Worm (Caenorhabditis elegans): ENCODE data around the gene nlp-57.

nlp-57 gene

ce11 chrX:11305773-11306172 lies 11.1 kb upstream of the nlp-57 start, which contains the start of gene F08G12.1:
Gene F08G12.1 (minus strand): TSS chrX:11305873.
- TF ChIP-seq unc-39 (tag; optimal IDR thresholded peaks at IDR 0.05) (no peak), ZK546.5 (tag; optimal IDR thresholded peaks at IDR 0.05) (no peak), ztf-4 (tag; optimal IDR thresholded peaks at IDR 0.05) (no peak), hmg-11 (tag; optimal IDR thresholded peaks at IDR 0.05) (no peak), lin-39 (tag; optimal IDR thresholded peaks at IDR 0.05) (no peak), eor-1 (tag; optimal IDR thresholded peaks at IDR 0.05) (no peak), jun-1 (tag; optimal IDR thresholded peaks at IDR 0.05) (no peak), tbx-2 (tag; optimal IDR thresholded peaks at IDR 0.05) (no peak), egl-5 (tag; optimal IDR thresholded peaks at IDR 0.05) (no peak), nhr-28 (tag; optimal IDR thresholded peaks at IDR 0.05) (no peak), nhr-77 (tag; optimal IDR thresholded peaks at IDR 0.05) (no peak)

- no peak for TF ChIP-seq pqm-1 (tag; optimal IDR thresholded peaks at IDR 0.05)
- TF ChIP-seq aly-2 (tag; optimal IDR thresholded peaks at IDR 0.05) = no peak
- no peak for TF ChIP-seq nhr-237 (tag; optimal IDR thresholded peaks at IDR 0.05)
- no peak for TF ChIP-seq skn-1 (tag; optimal IDR thresholded peaks at IDR 0.05)
- no peak for TF ChIP-seq unc-62 (GFP tag; optimal IDR thresholded peaks at IDR 0.05)
- no peak for TF ChIP-seq daf-12 (tag; optimal IDR thresholded peaks at IDR 0.05)
Measured at ce11 chrX:11307056-11307455, 9.8 kb upstream of the nlp-57 start, which contains the start of gene vhl-1. Gene vhl-1 (plus strand): TSS chrX:11307356.

- peak; percentile 0 for TF ChIP-seq egl-5 (tag; optimal IDR thresholded peaks at IDR 0.05)
- peak; percentile 57 for TF ChIP-seq pha-4 (tag; optimal IDR thresholded peaks at IDR 0.05)
- TF ChIP-seq ceh-82 (tag; optimal IDR thresholded peaks at IDR 0.05) = no peak
- peak; percentile 10 for TF ChIP-seq pqm-1 (tag; optimal IDR thresholded peaks at IDR 0.05)
Measured at ce11 chrX:11310285-11310838, 6.5 kb upstream of the nlp-57 start, which contains the start of gene F08G12.5. Gene F08G12.5 (minus strand): TSS chrX:11310285.

- TF ChIP-seq ama-1 (optimal IDR thresholded peaks at IDR 0.05) = no peak
- TF ChIP-seq nhr-25 (tag; optimal IDR thresholded peaks at IDR 0.05) = no peak
- TF ChIP-seq lsy-12 (tag; optimal IDR thresholded peaks at IDR 0.05) = no peak
- no peak for TF ChIP-seq mdl-1 (tag; optimal IDR thresholded peaks at IDR 0.05)
- TF ChIP-seq eor-1 (tag; optimal IDR thresholded peaks at IDR 0.05) = no peak
- no peak for TF ChIP-seq ceh-28 (tag; optimal IDR thresholded peaks at IDR 0.05)
- TF ChIP-seq ceh-82 (tag; optimal IDR thresholded peaks at IDR 0.05) = no peak
- no peak for TF ChIP-seq fos-1 (tag; optimal IDR thresholded peaks at IDR 0.05)
- no peak for TF ChIP-seq hmg-11 (tag; optimal IDR thresholded peaks at IDR 0.05)
- no peak for TF ChIP-seq nhr-76 (tag; optimal IDR thresholded peaks at IDR 0.05)
Measured at ce11 chrX:11315392-11315791, 1.5 kb upstream of the nlp-57 start, which contains the start of gene F08G12.11. Gene F08G12.11 (minus strand): TSS chrX:11315572.

ce11 chrX:11317939-11318338 lies 1.1 kb downstream of the nlp-57 start, which contains the start of gene hizr-1:
Gene hizr-1 (plus strand): TSS chrX:11318278.
- no peak for TF ChIP-seq unc-62 (GFP tag; optimal IDR thresholded peaks at IDR 0.05)
- peak; percentile 69 for TF ChIP-seq elt-2 (tag; optimal IDR thresholded peaks at IDR 0.05)
- no peak for TF ChIP-seq zag-1 (tag; optimal IDR thresholded peaks at IDR 0.05)
- TF ChIP-seq nfya-1 (tag; optimal IDR thresholded peaks at IDR 0.05; ENCODE audit: insufficient read depth) = no peak
- TF ChIP-seq mdl-1 (tag; optimal IDR thresholded peaks at IDR 0.05) = no peak
- no peak for TF ChIP-seq lin-15B (tag; optimal IDR thresholded peaks at IDR 0.05)
- peak; percentile 44 for TF ChIP-seq pqm-1 (tag; optimal IDR thresholded peaks at IDR 0.05)
- TF ChIP-seq hmg-11 (tag; optimal IDR thresholded peaks at IDR 0.05) = no peak
- no peak for TF ChIP-seq ztf-11 (tag; optimal IDR thresholded peaks at IDR 0.05)
- no peak for TF ChIP-seq sea-2 (GFP tag; optimal IDR thresholded peaks at IDR 0.05)
- no peak for TF ChIP-seq ztf-4 (tag; optimal IDR thresholded peaks at IDR 0.05)
- no peak for TF ChIP-seq elt-3 (tag; optimal IDR thresholded peaks at IDR 0.05)
- TF ChIP-seq pha-4 (tag; optimal IDR thresholded peaks at IDR 0.05) = no peak

- TF ChIP-seq pqm-1 (tag; optimal IDR thresholded peaks at IDR 0.05) (peak; percentile 19), ZK546.5 (tag; optimal IDR thresholded peaks at IDR 0.05) (no peak), lin-39 (tag; optimal IDR thresholded peaks at IDR 0.05) (no peak), elt-2 (tag; optimal IDR thresholded peaks at IDR 0.05) (peak; percentile 66), sea-2 (GFP tag; optimal IDR thresholded peaks at IDR 0.05) (no peak)
Measured at ce11 chrX:11323225-11323624, 6.4 kb downstream of the nlp-57 start.

All from whole organism, L3 larva.